Worm (Caenorhabditis elegans) whole organism, L3 larva: ENCODE data around the gene hap-1.
A peak's percentile ranks its signal among the peaks of the same experiment; 100 is the strongest.

ENCODE experiments used
- R02D3.7 ChIP-seq: fragments of 150-350 bp; optimal IDR thresholded peaks from 2 replicates; lab custom pipeline; 2014; ENCODE audit warnings: missing biosample characterization, missing genetic modification characterization
- aly-2 ChIP-seq: fragments of 150-350 bp; optimal IDR thresholded peaks from 2 replicates; lab custom pipeline; 2014; ENCODE audit warnings: missing biosample characterization, missing genetic modification characterization
- ama-1 ChIP-seq: fragments of 150-350 bp; optimal IDR thresholded peaks from 2 replicates; lab custom pipeline; 2018
- ceh-28 ChIP-seq: fragments of 150-350 bp; optimal IDR thresholded peaks from 2 replicates; lab custom pipeline; 2014; ENCODE audit warnings: missing biosample characterization, missing genetic modification reagents, missing genetic modification characterization
- ceh-82 ChIP-seq: fragments of 150-350 bp; optimal IDR thresholded peaks from 2 replicates; lab custom pipeline; 2014; ENCODE audit warnings: missing biosample characterization, missing genetic modification characterization
- ceh-9 ChIP-seq: sonication (generic microtip); optimal IDR thresholded peaks from 2 replicates; lab custom pipeline; 2018; ENCODE audit warnings: missing biosample characterization, missing genetic modification characterization
- daf-12 ChIP-seq: fragments of 150-350 bp; optimal IDR thresholded peaks from 2 replicates; lab custom pipeline; 2014; ENCODE audit warnings: missing biosample characterization, missing genetic modification reagents, missing genetic modification characterization
- egl-27 ChIP-seq: sonication (generic microtip); optimal IDR thresholded peaks from 4 replicates; lab custom pipeline; 2017; ENCODE audit warnings: missing biosample characterization, missing genetic modification reagents, missing genetic modification characterization
- egl-5 ChIP-seq: fragments of 150-350 bp; optimal IDR thresholded peaks from 2 replicates; lab custom pipeline; 2017; ENCODE audit warnings: missing biosample characterization, missing genetic modification reagents, missing genetic modification characterization, inconsistent platforms
- elt-1 ChIP-seq: fragments of 150-350 bp; optimal IDR thresholded peaks from 2 replicates; lab custom pipeline; 2014; ENCODE audit warnings: missing biosample characterization, missing genetic modification characterization
- elt-2 ChIP-seq: sonication (generic microtip); optimal IDR thresholded peaks from 2 replicates; lab custom pipeline; 2016; ENCODE audit warnings: missing genetic modification reagents, mild to moderate bottlenecking, missing genetic modification characterization, missing compliant biosample characterization
- elt-3 ChIP-seq, 3 experiments: fragments of 150-350 bp in 1 of 3; sonication (generic microtip) in 2 of 3; optimal IDR thresholded peaks; 2 replicates in 2 of 3; 4 replicates in 1 of 3; lab custom pipeline; 2014 to 2017; ENCODE audit warnings: missing biosample characterization in 3 of 3, missing genetic modification characterization in 3 of 3
- fkh-2 ChIP-seq: fragments of 150-350 bp; optimal IDR thresholded peaks from 2 replicates; lab custom pipeline; 2014; ENCODE audit warnings: missing biosample characterization, missing genetic modification reagents, missing genetic modification characterization
- hmg-11 ChIP-seq: sonication (generic microtip); optimal IDR thresholded peaks from 2 replicates; lab custom pipeline; 2016; ENCODE audit warnings: missing genetic modification characterization, missing compliant biosample characterization
- lsy-12 ChIP-seq: sonication (generic microtip); optimal IDR thresholded peaks from 2 replicates; lab custom pipeline; 2016; ENCODE audit warnings: mild to moderate bottlenecking, missing genetic modification characterization, missing compliant biosample characterization
- mdl-1 ChIP-seq: fragments of 150-350 bp; optimal IDR thresholded peaks from 2 replicates; lab custom pipeline; 2014; ENCODE audit warnings: missing biosample characterization, missing genetic modification characterization
- mml-1 ChIP-seq: fragments of 150-350 bp; sonication (generic microtip); optimal IDR thresholded peaks from 3 replicates; lab custom pipeline; 2014; ENCODE audit warnings: missing biosample characterization, missing genetic modification characterization
- nfya-1 ChIP-seq: sonication (generic microtip); optimal IDR thresholded peaks from 2 replicates; lab custom pipeline; 2017; ENCODE audit warnings: missing genetic modification characterization, mild to moderate bottlenecking, missing compliant biosample characterization, antibody characterized with exemption, moderate library complexity; ENCODE audit not compliant: insufficient read depth
- nhr-11 ChIP-seq: fragments of 150-350 bp; optimal IDR thresholded peaks from 2 replicates; lab custom pipeline; 2014; ENCODE audit warnings: missing biosample characterization, missing genetic modification characterization
- nhr-23 ChIP-seq: fragments of 150-350 bp; optimal IDR thresholded peaks from 2 replicates; lab custom pipeline; 2014; ENCODE audit warnings: missing biosample characterization, missing genetic modification reagents, missing genetic modification characterization
- nhr-237 ChIP-seq: fragments of 150-350 bp; optimal IDR thresholded peaks from 2 replicates; lab custom pipeline; 2014; ENCODE audit warnings: missing biosample characterization, missing genetic modification characterization
- nhr-25 ChIP-seq: sonication (generic microtip); optimal IDR thresholded peaks from 2 replicates; lab custom pipeline; 2017; ENCODE audit warnings: missing biosample characterization, missing genetic modification characterization
- nhr-28 ChIP-seq: fragments of 150-350 bp; optimal IDR thresholded peaks from 2 replicates; lab custom pipeline; 2014; ENCODE audit warnings: missing biosample characterization, missing genetic modification characterization
- nhr-43 ChIP-seq: sonication (generic microtip); optimal IDR thresholded peaks from 2 replicates; lab custom pipeline; 2016; ENCODE audit warnings: mild to moderate bottlenecking, missing genetic modification characterization, missing compliant biosample characterization; ENCODE audit not compliant: poor library complexity, severe bottlenecking
- nhr-67 ChIP-seq: fragments of 150-350 bp; optimal IDR thresholded peaks from 2 replicates; lab custom pipeline; 2014; ENCODE audit warnings: missing biosample characterization, missing genetic modification characterization
- nhr-77 ChIP-seq: fragments of 150-350 bp; optimal IDR thresholded peaks from 2 replicates; lab custom pipeline; 2014; ENCODE audit warnings: missing biosample characterization, missing genetic modification characterization
- pha-4 ChIP-seq: fragments of 150-350 bp; optimal IDR thresholded peaks from 2 replicates; lab custom pipeline; 2014; ENCODE audit warnings: missing biosample characterization, missing genetic modification reagents, missing genetic modification characterization
- pqm-1 ChIP-seq: fragments of 150-350 bp; optimal IDR thresholded peaks from 2 replicates; lab custom pipeline; 2017; ENCODE audit warnings: missing biosample characterization, missing genetic modification characterization, inconsistent platforms
- skn-1 ChIP-seq: fragments of 150-350 bp; optimal IDR thresholded peaks from 2 replicates; lab custom pipeline; 2014; ENCODE audit warnings: missing biosample characterization, missing genetic modification characterization
- zag-1 ChIP-seq: fragments of 150-350 bp; optimal IDR thresholded peaks from 2 replicates; lab custom pipeline; 2014; ENCODE audit warnings: missing biosample characterization, missing genetic modification characterization

Gene hap-1

DNA sequence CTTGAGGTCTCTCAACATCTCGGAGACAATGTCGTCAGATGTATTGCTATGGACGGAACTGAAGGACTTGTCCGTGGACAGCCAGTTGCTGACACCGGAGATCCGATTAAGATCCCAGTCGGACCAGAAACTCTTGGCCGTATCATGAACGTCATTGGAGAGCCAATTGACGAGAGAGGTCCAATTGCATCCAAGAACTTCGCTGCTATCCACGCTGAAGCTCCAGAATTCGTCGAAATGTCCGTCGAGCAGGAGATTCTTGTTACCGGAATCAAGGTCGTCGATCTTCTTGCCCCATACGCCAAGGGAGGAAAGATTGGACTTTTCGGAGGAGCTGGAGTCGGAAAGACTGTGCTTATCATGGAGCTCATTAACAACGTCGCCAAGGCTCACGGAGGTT is 34.9 kb upstream of the hap-1 start:
- TF ChIP-seq nhr-77 (tag; lab: Kevin White, UChicago) (no peak), fkh-2 (tag; lab: Kevin White, UChicago) (no peak), aly-2 (tag; lab: Kevin White, UChicago) (no peak), ama-1 (no peak), ceh-82 (tag; lab: Kevin White, UChicago) (no peak), elt-1 (tag; lab: Kevin White, UChicago) (no peak)

- TF ChIP-seq fkh-2 (tag; lab: Kevin White, UChicago) (no peak), mml-1 (no peak), aly-2 (tag; lab: Kevin White, UChicago) (no peak), nhr-23 (tag; lab: Kevin White, UChicago) (no peak), daf-12 (no peak), nhr-11 (no peak), ceh-28 (no peak), egl-27 (no peak), mdl-1 (tag; lab: Kevin White, UChicago) (no peak), nhr-67 (tag; lab: Kevin White, UChicago) (no peak), skn-1 (tag; lab: Kevin White, UChicago) (no peak), lsy-12 (tag; lab: Kevin White, UChicago) (no peak), hmg-11 (tag; lab: Kevin White, UChicago) (no peak), nfya-1 (no peak)
These were observed 34.1 kb upstream of the hap-1 start for ce11 chrIII:5229511-5230250.

ce11 chrIII:5230415-5230814 is 33.3 kb upstream of the hap-1 start, which contains the start of gene prmt-5:
prmt-5 (plus strand) TSS chrIII:5230555.
- TF ChIP-seq nfya-1: no peak
- TF ChIP-seq nhr-25: peak; percentile 30
- peak; percentile 18 for TF ChIP-seq pqm-1
- TF ChIP-seq R02D3.7 (tag; lab: Kevin White, UChicago): no peak
- no peak for TF ChIP-seq zag-1 (tag; lab: Kevin White, UChicago)
- TF ChIP-seq ceh-9 (tag; lab: Kevin White, UChicago): no peak
- TF ChIP-seq lsy-12 (tag; lab: Kevin White, UChicago): peak; percentile 81
- TF ChIP-seq elt-2 (tag; lab: Kevin White, UChicago): peak; percentile 27
- no peak for TF ChIP-seq skn-1 (tag; lab: Kevin White, UChicago)
- TF ChIP-seq nhr-77 (tag; lab: Kevin White, UChicago): peak; percentile 22
- peak; percentile 17 for TF ChIP-seq nhr-11
- TF ChIP-seq nhr-43: peak; percentile 73
- TF ChIP-seq pha-4 (tag; lab: Kevin White, UChicago): peak; percentile 13
- TF ChIP-seq elt-3 (tag; optimal IDR thresholded peaks at IDR 0.05; lab: Kevin White, UChicago): peak in 1 of 3 experiments; percentile 13
- peak; percentile 35 for TF ChIP-seq nhr-23 (tag; lab: Kevin White, UChicago)
- peak; percentile 90 for TF ChIP-seq ama-1
- peak; percentile 76 for TF ChIP-seq aly-2 (tag; lab: Kevin White, UChicago)

DNA sequence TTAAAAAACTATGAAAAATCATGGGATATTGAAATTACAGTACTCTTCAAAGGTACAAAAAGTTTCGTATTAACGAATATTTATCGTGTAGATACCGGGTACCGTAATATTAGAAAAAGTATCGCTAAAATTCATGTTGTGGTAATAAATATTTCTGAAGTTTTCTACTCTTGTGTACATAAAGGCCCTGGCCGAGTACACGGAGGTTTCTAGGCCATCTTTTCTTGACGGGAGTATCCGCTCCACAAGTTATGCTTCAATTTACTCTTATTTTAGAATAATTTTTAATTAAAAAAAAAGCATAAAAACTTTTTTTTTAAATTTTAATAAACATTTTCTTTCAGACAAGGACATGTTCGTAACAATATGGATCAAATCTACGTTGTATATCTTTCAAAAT is 30.6 kb upstream of the hap-1 start:
- TF ChIP-seq egl-27 (no peak), egl-5 (tag; lab: Kevin White, UChicago) (no peak), pha-4 (tag; lab: Kevin White, UChicago) (peak; percentile 68)

DNA sequence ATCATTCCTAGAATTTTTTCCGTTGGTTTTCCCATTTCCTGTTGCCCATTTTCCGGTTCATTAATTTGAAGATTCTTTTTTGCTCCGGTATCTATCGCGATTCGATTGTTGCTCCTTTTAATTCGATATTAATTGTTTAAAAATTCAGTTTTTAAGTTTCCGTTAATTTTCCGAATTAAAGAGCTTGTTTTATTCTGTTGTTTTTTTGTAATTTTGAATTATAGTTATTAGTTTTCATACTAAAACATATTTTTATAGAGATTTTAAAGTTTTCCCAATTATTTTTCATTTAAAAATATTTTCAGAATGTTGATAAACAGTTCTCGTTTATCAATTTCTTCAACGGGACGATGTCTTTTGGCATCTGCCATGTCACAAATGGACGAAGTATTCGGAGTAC is 29.4 kb upstream of the hap-1 start, which contains the start of gene mrps-26:
mrps-26 (plus strand) TSS at position 301 of the 400 bp plus-strand sequence.
- TF ChIP-seq nhr-28: no peak
- TF ChIP-seq nhr-237 (tag; lab: Kevin White, UChicago): no peak
- TF ChIP-seq elt-1 (tag; lab: Kevin White, UChicago): no peak
- no peak for TF ChIP-seq pqm-1

DNA sequence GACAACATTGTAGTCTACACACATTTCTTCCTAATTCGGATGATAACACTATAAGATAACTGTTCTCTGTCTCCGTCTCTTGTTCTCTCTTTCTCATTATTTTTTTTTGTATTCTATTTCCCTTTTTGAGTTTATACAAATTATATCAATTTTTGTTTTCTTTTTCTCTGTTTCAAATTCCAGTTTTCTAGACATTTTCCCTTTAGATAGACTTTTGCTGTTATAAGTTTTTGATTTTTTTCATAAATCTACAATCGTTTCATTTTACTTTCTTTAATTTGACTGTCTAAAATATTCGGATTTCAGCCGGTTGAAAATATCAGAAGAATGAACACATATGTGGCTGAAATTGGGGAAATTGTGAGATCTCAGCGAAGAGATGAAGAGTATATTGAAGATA is 27.6 kb upstream of the hap-1 start, which contains the start of gene prx-10:
prx-10 (plus strand) TSS at position 301 of the 400 bp plus-strand sequence.
- no peak for TF ChIP-seq nhr-237 (tag; lab: Kevin White, UChicago)
- TF ChIP-seq elt-2 (tag; lab: Kevin White, UChicago): peak; percentile 24
